Worm (Caenorhabditis elegans) whole organism, L3 larva: ENCODE results near the gene C16C10.9.

ENCODE experiments used
- R02D3.7 ChIP-seq: fragments of 150-350 bp; optimal IDR thresholded peaks from 2 replicates; lab custom pipeline; 2014; ENCODE audit warnings: missing biosample characterization, missing genetic modification characterization
- ZK546.5 ChIP-seq: sonication (generic microtip); optimal IDR thresholded peaks from 2 replicates; lab custom pipeline; 2017; ENCODE audit warnings: missing biosample characterization, missing genetic modification characterization
- aly-2 ChIP-seq: fragments of 150-350 bp; optimal IDR thresholded peaks from 2 replicates; lab custom pipeline; 2014; ENCODE audit warnings: missing biosample characterization, missing genetic modification characterization
- ama-1 ChIP-seq: fragments of 150-350 bp; optimal IDR thresholded peaks from 2 replicates; lab custom pipeline; 2018
- ceh-16 ChIP-seq: sonication (generic microtip); optimal IDR thresholded peaks from 2 replicates; lab custom pipeline; 2017; ENCODE audit warnings: missing biosample characterization, missing genetic modification characterization
- ceh-28 ChIP-seq: fragments of 150-350 bp; optimal IDR thresholded peaks from 2 replicates; lab custom pipeline; 2014; ENCODE audit warnings: missing biosample characterization, missing genetic modification reagents, missing genetic modification characterization
- ceh-82 ChIP-seq: fragments of 150-350 bp; optimal IDR thresholded peaks from 2 replicates; lab custom pipeline; 2014; ENCODE audit warnings: missing biosample characterization, missing genetic modification characterization
- ceh-9 ChIP-seq: sonication (generic microtip); optimal IDR thresholded peaks from 2 replicates; lab custom pipeline; 2018; ENCODE audit warnings: missing biosample characterization, missing genetic modification characterization
- daf-12 ChIP-seq: fragments of 150-350 bp; optimal IDR thresholded peaks from 2 replicates; lab custom pipeline; 2014; ENCODE audit warnings: missing biosample characterization, missing genetic modification reagents, missing genetic modification characterization
- egl-27 ChIP-seq: sonication (generic microtip); optimal IDR thresholded peaks from 4 replicates; lab custom pipeline; 2017; ENCODE audit warnings: missing biosample characterization, missing genetic modification reagents, missing genetic modification characterization
- egl-5 ChIP-seq: fragments of 150-350 bp; optimal IDR thresholded peaks from 2 replicates; lab custom pipeline; 2017; ENCODE audit warnings: missing biosample characterization, missing genetic modification reagents, missing genetic modification characterization, inconsistent platforms
- elt-1 ChIP-seq: fragments of 150-350 bp; optimal IDR thresholded peaks from 2 replicates; lab custom pipeline; 2014; ENCODE audit warnings: missing biosample characterization, missing genetic modification characterization
- elt-2 ChIP-seq: sonication (generic microtip); optimal IDR thresholded peaks from 2 replicates; lab custom pipeline; 2016; ENCODE audit warnings: missing genetic modification reagents, mild to moderate bottlenecking, missing genetic modification characterization, missing compliant biosample characterization
- elt-3 ChIP-seq, 3 experiments: fragments of 150-350 bp in 1 of 3; sonication (generic microtip) in 2 of 3; optimal IDR thresholded peaks; 2 replicates in 2 of 3; 4 replicates in 1 of 3; lab custom pipeline; 2014 to 2017; ENCODE audit warnings: missing biosample characterization in 3 of 3, missing genetic modification characterization in 3 of 3
- eor-1 ChIP-seq, 2 experiments: fragments of 150-350 bp; optimal IDR thresholded peaks; 2 replicates each; lab custom pipeline; 2014 to 2018; ENCODE audit warnings: missing biosample characterization in 2 of 2, missing genetic modification characterization in 2 of 2
- fkh-10 ChIP-seq: sonication (generic microtip); optimal IDR thresholded peaks from 2 replicates; lab custom pipeline; 2017; ENCODE audit warnings: missing biosample characterization, missing genetic modification reagents, missing genetic modification characterization
- fkh-2 ChIP-seq: fragments of 150-350 bp; optimal IDR thresholded peaks from 2 replicates; lab custom pipeline; 2014; ENCODE audit warnings: missing biosample characterization, missing genetic modification reagents, missing genetic modification characterization
- fos-1 ChIP-seq: fragments of 150-350 bp; optimal IDR thresholded peaks from 2 replicates; lab custom pipeline; 2014; ENCODE audit warnings: missing biosample characterization, missing genetic modification characterization
- hmg-11 ChIP-seq: sonication (generic microtip); optimal IDR thresholded peaks from 2 replicates; lab custom pipeline; 2016; ENCODE audit warnings: missing genetic modification characterization, missing compliant biosample characterization
- jun-1 ChIP-seq: fragments of 150-350 bp; optimal IDR thresholded peaks from 2 replicates; lab custom pipeline; 2014; ENCODE audit warnings: missing biosample characterization, missing genetic modification reagents, missing genetic modification characterization
- lin-15B ChIP-seq: fragments of 150-350 bp; optimal IDR thresholded peaks from 2 replicates; lab custom pipeline; 2014; ENCODE audit warnings: missing biosample characterization, missing genetic modification characterization
- lin-39 ChIP-seq: fragments of 150-350 bp; optimal IDR thresholded peaks from 2 replicates; lab custom pipeline; 2018; ENCODE audit warnings: missing biosample characterization, missing genetic modification reagents, missing genetic modification characterization
- lsy-12 ChIP-seq: sonication (generic microtip); optimal IDR thresholded peaks from 2 replicates; lab custom pipeline; 2016; ENCODE audit warnings: mild to moderate bottlenecking, missing genetic modification characterization, missing compliant biosample characterization
- mdl-1 ChIP-seq: fragments of 150-350 bp; optimal IDR thresholded peaks from 2 replicates; lab custom pipeline; 2014; ENCODE audit warnings: missing biosample characterization, missing genetic modification characterization
- mml-1 ChIP-seq: fragments of 150-350 bp; sonication (generic microtip); optimal IDR thresholded peaks from 3 replicates; lab custom pipeline; 2014; ENCODE audit warnings: missing biosample characterization, missing genetic modification characterization
- nfya-1 ChIP-seq: sonication (generic microtip); optimal IDR thresholded peaks from 2 replicates; lab custom pipeline; 2017; ENCODE audit warnings: missing genetic modification characterization, mild to moderate bottlenecking, missing compliant biosample characterization, antibody characterized with exemption, moderate library complexity; ENCODE audit not compliant: insufficient read depth
- nhr-11 ChIP-seq: fragments of 150-350 bp; optimal IDR thresholded peaks from 2 replicates; lab custom pipeline; 2014; ENCODE audit warnings: missing biosample characterization, missing genetic modification characterization
- nhr-12 ChIP-seq: fragments of 150-350 bp; optimal IDR thresholded peaks from 2 replicates; lab custom pipeline; 2014; ENCODE audit warnings: missing biosample characterization, missing genetic modification characterization
- nhr-23 ChIP-seq: fragments of 150-350 bp; optimal IDR thresholded peaks from 2 replicates; lab custom pipeline; 2014; ENCODE audit warnings: missing biosample characterization, missing genetic modification reagents, missing genetic modification characterization
- nhr-237 ChIP-seq: fragments of 150-350 bp; optimal IDR thresholded peaks from 2 replicates; lab custom pipeline; 2014; ENCODE audit warnings: missing biosample characterization, missing genetic modification characterization
- nhr-25 ChIP-seq: sonication (generic microtip); optimal IDR thresholded peaks from 2 replicates; lab custom pipeline; 2017; ENCODE audit warnings: missing biosample characterization, missing genetic modification characterization
- nhr-28 ChIP-seq: fragments of 150-350 bp; optimal IDR thresholded peaks from 2 replicates; lab custom pipeline; 2014; ENCODE audit warnings: missing biosample characterization, missing genetic modification characterization
- nhr-43 ChIP-seq: sonication (generic microtip); optimal IDR thresholded peaks from 2 replicates; lab custom pipeline; 2016; ENCODE audit warnings: mild to moderate bottlenecking, missing genetic modification characterization, missing compliant biosample characterization; ENCODE audit not compliant: poor library complexity, severe bottlenecking
- nhr-67 ChIP-seq: fragments of 150-350 bp; optimal IDR thresholded peaks from 2 replicates; lab custom pipeline; 2014; ENCODE audit warnings: missing biosample characterization, missing genetic modification characterization
- nhr-76 ChIP-seq: fragments of 150-350 bp; sonication (generic microtip); optimal IDR thresholded peaks from 5 replicates; lab custom pipeline; 2014; ENCODE audit warnings: missing biosample characterization, missing genetic modification characterization
- nhr-77 ChIP-seq: fragments of 150-350 bp; optimal IDR thresholded peaks from 2 replicates; lab custom pipeline; 2014; ENCODE audit warnings: missing biosample characterization, missing genetic modification characterization
- pha-4 ChIP-seq: fragments of 150-350 bp; optimal IDR thresholded peaks from 2 replicates; lab custom pipeline; 2014; ENCODE audit warnings: missing biosample characterization, missing genetic modification reagents, missing genetic modification characterization
- pqm-1 ChIP-seq: fragments of 150-350 bp; optimal IDR thresholded peaks from 2 replicates; lab custom pipeline; 2017; ENCODE audit warnings: missing biosample characterization, missing genetic modification characterization, inconsistent platforms
- sea-2 ChIP-seq: fragments of 150-350 bp; sonication (generic microtip); optimal IDR thresholded peaks from 4 replicates; lab custom pipeline; 2014; ENCODE audit warnings: missing biosample characterization, missing genetic modification reagents, missing genetic modification characterization
- skn-1 ChIP-seq: fragments of 150-350 bp; optimal IDR thresholded peaks from 2 replicates; lab custom pipeline; 2014; ENCODE audit warnings: missing biosample characterization, missing genetic modification characterization
- snpc-4 ChIP-seq: fragments of 150-350 bp; optimal IDR thresholded peaks from 2 replicates; lab custom pipeline; 2014; ENCODE audit warnings: missing biosample characterization, missing genetic modification characterization
- tbx-2 ChIP-seq: sonication (generic microtip); optimal IDR thresholded peaks from 2 replicates; lab custom pipeline; 2016; ENCODE audit warnings: mild to moderate bottlenecking, missing genetic modification characterization, missing compliant biosample characterization
- unc-39 ChIP-seq: sonication (generic microtip); optimal IDR thresholded peaks from 4 replicates; lab custom pipeline; 2017; ENCODE audit warnings: missing biosample characterization, missing genetic modification characterization
- unc-62 ChIP-seq: fragments of 150-350 bp; sonication (generic microtip); optimal IDR thresholded peaks from 4 replicates; lab custom pipeline; 2014; ENCODE audit warnings: missing biosample characterization, missing genetic modification reagents, missing genetic modification characterization
- zag-1 ChIP-seq: fragments of 150-350 bp; optimal IDR thresholded peaks from 2 replicates; lab custom pipeline; 2014; ENCODE audit warnings: missing biosample characterization, missing genetic modification characterization
- ztf-11 ChIP-seq: fragments of 150-350 bp; optimal IDR thresholded peaks from 2 replicates; lab custom pipeline; 2014; ENCODE audit warnings: missing biosample characterization, missing genetic modification characterization
- ztf-4 ChIP-seq: fragments of 150-350 bp; optimal IDR thresholded peaks from 2 replicates; lab custom pipeline; 2014; ENCODE audit warnings: missing biosample characterization, missing genetic modification characterization

The C16C10.9 gene

DNA sequence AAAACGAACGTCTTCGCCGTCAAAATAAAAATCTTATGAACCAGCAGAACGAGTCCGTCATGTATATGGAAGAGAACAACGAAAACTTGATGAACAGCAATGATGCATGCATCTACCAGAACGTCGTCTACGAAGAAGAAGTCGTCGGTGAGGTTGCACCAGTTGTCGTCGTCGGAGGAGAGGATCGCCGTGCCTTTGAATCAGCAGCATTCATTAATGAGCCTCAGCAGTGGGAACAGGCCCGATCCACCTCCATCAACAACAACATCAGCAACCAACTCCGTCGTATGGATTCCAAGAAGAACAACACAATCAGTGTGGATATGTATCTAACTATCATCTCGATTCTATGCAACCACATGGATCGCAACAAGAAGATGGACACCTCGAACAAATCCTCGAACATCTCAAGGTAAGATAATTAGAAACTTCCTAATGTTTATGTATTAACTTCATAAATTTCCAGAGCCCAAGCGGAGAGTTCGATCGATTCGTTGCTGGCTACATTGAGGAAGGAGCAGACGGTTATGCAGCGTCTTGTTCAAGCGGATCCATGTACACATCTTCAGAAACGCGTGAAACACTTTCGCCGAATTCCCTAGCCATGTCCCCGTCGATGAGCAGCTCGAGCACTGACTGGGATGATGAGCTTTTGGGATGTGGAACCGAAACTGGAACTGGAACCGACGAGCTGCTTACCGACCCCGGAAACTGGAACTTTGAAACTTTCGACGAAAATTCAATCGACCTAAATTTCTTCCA is 37.3 kb upstream of the C16C10.9 start:
- TF ChIP-seq tbx-2 (tag; lab: Kevin White, UChicago) (no peak), ama-1 (lab: Kevin White, UChicago) (peak; percentile 52), elt-2 (tag; lab: Kevin White, UChicago) (no peak), nhr-23 (tag; lab: Kevin White, UChicago) (peak; percentile 1)

DNA sequence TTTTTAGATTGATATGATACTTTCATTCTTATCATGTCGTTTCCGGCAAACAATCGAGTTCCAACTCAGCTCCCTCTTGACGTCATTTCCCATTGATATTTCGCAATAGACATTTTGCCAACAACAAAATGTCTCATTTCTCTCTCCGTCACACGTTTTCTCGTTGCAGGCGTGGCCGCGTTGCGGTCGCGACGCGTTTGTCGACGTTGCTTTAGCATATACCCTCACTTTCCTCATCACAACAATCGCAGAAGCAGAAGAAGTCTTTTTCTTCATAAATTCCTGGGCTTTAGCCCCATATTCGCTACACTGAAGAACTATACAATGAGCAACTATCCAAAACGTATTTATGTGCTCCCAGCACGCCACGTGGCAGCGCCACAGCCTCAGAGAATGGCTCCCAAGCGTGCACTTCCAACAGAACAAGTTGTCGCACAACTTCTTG is 36.5 kb upstream of the C16C10.9 start, which contains the start of gene xbp-1:
xbp-1 (plus strand) TSS at position 151 of the 445 bp plus-strand sequence.
- TF ChIP-seq ceh-9 = no peak
- TF ChIP-seq mml-1 (tag; lab: Kevin White, UChicago) = no peak
- no peak for TF ChIP-seq elt-1 (tag; lab: Kevin White, UChicago)
- TF ChIP-seq pqm-1 (tag; lab: Kevin White, UChicago) = peak; percentile 97
- peak; percentile 81 for TF ChIP-seq lsy-12
- TF ChIP-seq ztf-11 (tag; lab: Kevin White, UChicago) = no peak
- TF ChIP-seq egl-27 (tag; lab: Kevin White, UChicago) = peak; percentile 86
- TF ChIP-seq ceh-82 (tag; lab: Kevin White, UChicago) = peak; percentile 45
- peak; percentile 30 for TF ChIP-seq unc-62 (GFP tag; lab: Kevin White, UChicago)
- TF ChIP-seq ztf-4 (tag; lab: Kevin White, UChicago) = no peak
- TF ChIP-seq nhr-23 (tag; lab: Kevin White, UChicago) = peak; percentile 89
- peak; percentile 64 for TF ChIP-seq R02D3.7 (tag; lab: Kevin White, UChicago)
- peak; percentile 94 for TF ChIP-seq nfya-1 (tag; lab: Kevin White, UChicago)
- peak; percentile 88 for TF ChIP-seq skn-1 (tag; lab: Kevin White, UChicago)
- peak; percentile 88 for TF ChIP-seq ama-1 (lab: Kevin White, UChicago)
- no peak for TF ChIP-seq daf-12 (tag; lab: Kevin White, UChicago)
- TF ChIP-seq nhr-43 (tag; lab: Kevin White, UChicago) = peak; percentile 39
- TF ChIP-seq eor-1 (tag; optimal IDR thresholded peaks at IDR 0.05; lab: Kevin White, UChicago) = no peak
- peak; percentile 66 for TF ChIP-seq fkh-10 (GFP tag; lab: Kevin White, UChicago)
- no peak for TF ChIP-seq zag-1 (tag; lab: Kevin White, UChicago)
- peak; percentile 73 for TF ChIP-seq nhr-11 (tag; lab: Kevin White, UChicago)
- TF ChIP-seq pha-4 = peak; percentile 95
- no peak for TF ChIP-seq ceh-16 (tag; lab: Kevin White, UChicago)
- TF ChIP-seq lin-39 (tag; lab: Kevin White, UChicago) = peak; percentile 94
- no peak for TF ChIP-seq aly-2 (tag; lab: Kevin White, UChicago)
- peak; percentile 98 for TF ChIP-seq elt-2 (tag; lab: Kevin White, UChicago)
- peak in 2 of 3 experiments; percentile 35 to 41 for TF ChIP-seq elt-3 (tag; optimal IDR thresholded peaks at IDR 0.05; lab: Kevin White, UChicago)
- no peak for TF ChIP-seq nhr-237 (tag; lab: Kevin White, UChicago)
- no peak for TF ChIP-seq nhr-28 (tag; lab: Kevin White, UChicago)
- TF ChIP-seq mdl-1 = peak; percentile 55
- TF ChIP-seq fos-1 (tag; lab: Kevin White, UChicago) = peak; percentile 85
- TF ChIP-seq snpc-4 (tag; lab: Kevin White, UChicago) = peak; percentile 76
- peak; percentile 16 for TF ChIP-seq tbx-2 (tag; lab: Kevin White, UChicago)
- TF ChIP-seq nhr-25 (tag; lab: Kevin White, UChicago) = peak; percentile 94
- TF ChIP-seq ceh-28 (tag; lab: Kevin White, UChicago) = peak; percentile 75
- TF ChIP-seq egl-5 = peak; percentile 90
- peak; percentile 75 for TF ChIP-seq sea-2 (GFP tag; lab: Kevin White, UChicago)
- no peak for TF ChIP-seq ZK546.5 (tag; lab: Kevin White, UChicago)
- TF ChIP-seq nhr-77 = no peak
- TF ChIP-seq nhr-12 (tag; lab: Kevin White, UChicago) = no peak
- TF ChIP-seq fkh-2 (tag; lab: Kevin White, UChicago) = no peak
- peak; percentile 84 for TF ChIP-seq lin-15B (tag; lab: Kevin White, UChicago)
- TF ChIP-seq unc-39 (tag; lab: Kevin White, UChicago) = no peak
- peak; percentile 80 for TF ChIP-seq hmg-11 (tag; lab: Kevin White, UChicago)
- TF ChIP-seq nhr-67 (tag; lab: Kevin White, UChicago) = no peak
- peak; percentile 96 for TF ChIP-seq jun-1
- no peak for TF ChIP-seq nhr-76
